Worm (Caenorhabditis elegans) whole organism, L2 larva: ENCODE measurements around the gene gst-1.

Experiments used
- C34F6.9 ChIP-seq: fragments of 150-350 bp; optimal IDR thresholded peaks from 2 replicates; lab custom pipeline; 2014; ENCODE audit warnings: missing biosample characterization, missing genetic modification characterization
- F13H6.1 ChIP-seq: sonication (generic microtip); optimal IDR thresholded peaks from 2 replicates; lab custom pipeline; 2016; ENCODE audit warnings: missing genetic modification characterization, missing compliant biosample characterization
- Y55F3AM.14 ChIP-seq: fragments of 200-800 bp; sonication (Bioruptor generic); optimal IDR thresholded peaks from 2 replicates; lab custom pipeline; 2018; ENCODE audit warnings: mild to moderate bottlenecking, missing genetic modification characterization, missing compliant biosample characterization
- ZK546.5 ChIP-seq: sonication (generic microtip); optimal IDR thresholded peaks from 2 replicates; lab custom pipeline; 2017; ENCODE audit warnings: missing biosample characterization, missing genetic modification characterization
- ama-1 ChIP-seq: fragments of 150-350 bp; optimal IDR thresholded peaks from 2 replicates; lab custom pipeline; 2018; ENCODE audit warnings: inconsistent platforms
- blmp-1 ChIP-seq: sonication (generic microtip); optimal IDR thresholded peaks from 2 replicates; lab custom pipeline; 2017; ENCODE audit warnings: missing genetic modification characterization, mild to moderate bottlenecking, missing compliant biosample characterization, antibody characterized with exemption, moderate library complexity; ENCODE audit not compliant: insufficient read depth
- ceh-16 ChIP-seq: fragments of 150-350 bp; optimal IDR thresholded peaks from 2 replicates; lab custom pipeline; 2014; ENCODE audit warnings: missing biosample characterization, missing genetic modification characterization
- crh-2 ChIP-seq: sonication (generic microtip); optimal IDR thresholded peaks from 2 replicates; lab custom pipeline; 2017; ENCODE audit warnings: missing biosample characterization, missing genetic modification characterization
- dmd-4 ChIP-seq: sonication (generic microtip); optimal IDR thresholded peaks from 2 replicates; lab custom pipeline; 2017; ENCODE audit warnings: missing biosample characterization, missing genetic modification characterization
- egl-27 ChIP-seq: sonication (generic microtip); optimal IDR thresholded peaks from 3 replicates; lab custom pipeline; 2017; ENCODE audit warnings: missing biosample characterization, missing genetic modification reagents, missing genetic modification characterization
- elt-3 ChIP-seq: sonication (generic microtip); optimal IDR thresholded peaks from 2 replicates; lab custom pipeline; 2017; ENCODE audit warnings: missing biosample characterization, missing genetic modification characterization
- fos-1 ChIP-seq: fragments of 150-350 bp; optimal IDR thresholded peaks from 2 replicates; lab custom pipeline; 2014; ENCODE audit warnings: missing biosample characterization, missing genetic modification characterization
- gmeb-1 ChIP-seq: fragments of 150-350 bp; optimal IDR thresholded peaks from 2 replicates; lab custom pipeline; 2014; ENCODE audit warnings: missing biosample characterization, missing genetic modification characterization
- lin-11 ChIP-seq: fragments of 150-350 bp; sonication (generic microtip); optimal IDR thresholded peaks from 2 replicates; lab custom pipeline; 2014; ENCODE audit warnings: missing biosample characterization, missing genetic modification characterization, inconsistent platforms, mixed read lengths
- lin-13 ChIP-seq: fragments of 150-350 bp; optimal IDR thresholded peaks from 2 replicates; lab custom pipeline; 2014; ENCODE audit warnings: missing biosample characterization, missing genetic modification reagents, missing genetic modification characterization
- lsy-2 ChIP-seq, 2 experiments: fragments of 150-350 bp in 1 of 2; sonication (generic microtip) in 1 of 2; optimal IDR thresholded peaks; 2 replicates each; lab custom pipeline; 2014 to 2017; ENCODE audit warnings: missing biosample characterization in 2 of 2, missing genetic modification characterization in 2 of 2
- mab-5 ChIP-seq: fragments of 150-350 bp; optimal IDR thresholded peaks from 2 replicates; lab custom pipeline; 2014; ENCODE audit warnings: missing biosample characterization, missing genetic modification characterization
- mdl-1 ChIP-seq, 2 experiments: fragments of 150-350 bp in 1 of 2; sonication (generic microtip) in 1 of 2; optimal IDR thresholded peaks; 2 replicates each; lab custom pipeline; 2017; ENCODE audit warnings: missing biosample characterization in 2 of 2, missing genetic modification characterization in 2 of 2
- nhr-10 ChIP-seq: sonication (generic microtip); optimal IDR thresholded peaks from 2 replicates; lab custom pipeline; 2017; ENCODE audit warnings: missing biosample characterization, missing genetic modification characterization
- nhr-11 ChIP-seq: fragments of 150-350 bp; optimal IDR thresholded peaks from 2 replicates; lab custom pipeline; 2014; ENCODE audit warnings: missing biosample characterization, missing genetic modification characterization
- nhr-12 ChIP-seq: fragments of 150-350 bp; optimal IDR thresholded peaks from 2 replicates; lab custom pipeline; 2014; ENCODE audit warnings: missing biosample characterization, missing genetic modification characterization
- nhr-129 ChIP-seq: fragments of 150-350 bp; optimal IDR thresholded peaks from 2 replicates; lab custom pipeline; 2014; ENCODE audit warnings: missing biosample characterization, missing genetic modification characterization
- nhr-21 ChIP-seq: fragments of 150-350 bp; optimal IDR thresholded peaks from 2 replicates; lab custom pipeline; 2014; ENCODE audit warnings: missing biosample characterization, missing genetic modification characterization
- nhr-23 ChIP-seq: fragments of 150-350 bp; optimal IDR thresholded peaks from 2 replicates; lab custom pipeline; 2014; ENCODE audit warnings: missing biosample characterization, missing genetic modification reagents, missing genetic modification characterization
- nhr-237 ChIP-seq: fragments of 150-350 bp; optimal IDR thresholded peaks from 2 replicates; lab custom pipeline; 2014; ENCODE audit warnings: missing biosample characterization, missing genetic modification characterization
- nhr-25 ChIP-seq: fragments of 150-350 bp; sonication (generic microtip); optimal IDR thresholded peaks from 3 replicates; lab custom pipeline; 2014; ENCODE audit warnings: missing biosample characterization, missing genetic modification characterization
- nhr-6 ChIP-seq: fragments of 150-350 bp; optimal IDR thresholded peaks from 2 replicates; lab custom pipeline; 2014; ENCODE audit warnings: missing biosample characterization, missing genetic modification characterization
- nhr-77 ChIP-seq: fragments of 150-350 bp; optimal IDR thresholded peaks from 2 replicates; lab custom pipeline; 2014; ENCODE audit warnings: missing biosample characterization, missing genetic modification characterization
- peb-1 ChIP-seq: fragments of 150-350 bp; optimal IDR thresholded peaks from 2 replicates; lab custom pipeline; 2014; ENCODE audit warnings: missing biosample characterization, missing genetic modification characterization
- sem-4 ChIP-seq: fragments of 150-350 bp; optimal IDR thresholded peaks from 2 replicates; lab custom pipeline; 2014; ENCODE audit warnings: missing biosample characterization, missing genetic modification reagents, missing genetic modification characterization
- sma-3 ChIP-seq: sonication (generic microtip); optimal IDR thresholded peaks from 2 replicates; lab custom pipeline; 2016; ENCODE audit warnings: missing genetic modification reagents, missing genetic modification characterization, missing compliant biosample characterization
- sma-9 ChIP-seq, 2 experiments: fragments of 150-350 bp in 1 of 2; sonication (generic microtip) in 1 of 2; optimal IDR thresholded peaks; 2 replicates each; lab custom pipeline; 2014 to 2016; ENCODE audit warnings: missing genetic modification characterization in 2 of 2, mild to moderate bottlenecking in 1 of 2, missing biosample characterization in 1 of 2, missing compliant biosample characterization in 1 of 2, missing genetic modification reagents in 1 of 2, moderate library complexity in 1 of 2
- snpc-4 ChIP-seq: fragments of 150-350 bp; optimal IDR thresholded peaks from 2 replicates; lab custom pipeline; 2014; ENCODE audit warnings: missing biosample characterization, missing genetic modification characterization
- unc-39 ChIP-seq: fragments of 150-350 bp; optimal IDR thresholded peaks from 2 replicates; lab custom pipeline; 2014; ENCODE audit warnings: missing biosample characterization, missing genetic modification characterization
- unc-55 ChIP-seq: fragments of 150-350 bp; sonication (generic microtip); optimal IDR thresholded peaks from 3 replicates; lab custom pipeline; 2014; ENCODE audit warnings: missing biosample characterization, missing genetic modification reagents, missing genetic modification characterization
- zag-1 ChIP-seq: fragments of 150-350 bp; optimal IDR thresholded peaks from 2 replicates; lab custom pipeline; 2014; ENCODE audit warnings: missing biosample characterization, missing genetic modification characterization
- ztf-4 ChIP-seq: fragments of 150-350 bp; optimal IDR thresholded peaks from 2 replicates; lab custom pipeline; 2014; ENCODE audit warnings: missing biosample characterization, missing genetic modification characterization

The gst-1 gene

ce11 chrIII:9089325-9089823 is 30.2 kb downstream of the gst-1 start, which contains the start of the genes mccc-2 and mrpl-44:
Gene mccc-2, minus strand, starts transcription at chrIII:9089375.
Gene mrpl-44, minus strand, starts transcription at chrIII:9089375.
- TF ChIP-seq sma-9 (GFP tag; optimal IDR thresholded peaks at IDR 0.05; lab: Kevin White, UChicago), result no peak
- TF ChIP-seq sma-9 (tag; optimal IDR thresholded peaks at IDR 0.05; lab: Kevin White, UChicago), result no peak
- no peak for TF ChIP-seq egl-27
- TF ChIP-seq gmeb-1, result peak; percentile 90
- TF ChIP-seq unc-55, result peak; percentile 51
- no peak for TF ChIP-seq nhr-10 (tag; lab: Kevin White, UChicago)
- no peak for TF ChIP-seq nhr-237 (tag; lab: Kevin White, UChicago)
- TF ChIP-seq fos-1 (tag; lab: Kevin White, UChicago), result peak; percentile 7
- TF ChIP-seq lsy-2 (tag; optimal IDR thresholded peaks at IDR 0.05; lab: Kevin White, UChicago), result peak in 1 of 2 experiments; percentile 40
- TF ChIP-seq ZK546.5 (tag; lab: Kevin White, UChicago), result no peak
- TF ChIP-seq lin-13 (GFP tag; lab: Kevin White, UChicago), result no peak
- TF ChIP-seq C34F6.9 (tag; lab: Kevin White, UChicago), result peak; percentile 36

ce11 chrIII:9091392-9092291 is 32.5 kb downstream of the gst-1 start, which contains the start of gene glp-1:
Gene glp-1, plus strand, starts transcription at chrIII:9092241.
- TF ChIP-seq ceh-16 (tag; lab: Kevin White, UChicago) (no peak), nhr-10 (tag; lab: Kevin White, UChicago) (no peak), nhr-12 (no peak)

- no peak for TF ChIP-seq nhr-25 (tag; lab: Kevin White, UChicago)
- TF ChIP-seq crh-2 (tag; lab: Kevin White, UChicago), result no peak
- TF ChIP-seq egl-27, result no peak
- TF ChIP-seq gmeb-1, result no peak
- no peak for TF ChIP-seq ZK546.5 (tag; lab: Kevin White, UChicago)
- TF ChIP-seq nhr-23 (tag; lab: Kevin White, UChicago), result no peak
- no peak for TF ChIP-seq sma-3 (GFP tag; lab: Kevin White, UChicago)
- TF ChIP-seq nhr-21 (tag; lab: Kevin White, UChicago), result no peak
- TF ChIP-seq blmp-1, result no peak
- no peak for TF ChIP-seq ama-1 (lab: Kevin White, UChicago)
Measured at ce11 chrIII:9101212-9101611, 42.1 kb downstream of the gst-1 start, which contains the start of gene ZK507.1. Gene ZK507.1, minus strand, starts transcription at chrIII:9101312.

- TF ChIP-seq lin-11 (tag; lab: Kevin White, UChicago), result no peak
- no peak for TF ChIP-seq nhr-10 (tag; lab: Kevin White, UChicago)
- TF ChIP-seq elt-3 (tag; lab: Kevin White, UChicago), result no peak
- no peak for TF ChIP-seq lsy-2 (tag; optimal IDR thresholded peaks at IDR 0.05; lab: Kevin White, UChicago)
- no peak for TF ChIP-seq dmd-4
- TF ChIP-seq ceh-16 (tag; lab: Kevin White, UChicago), result no peak
- TF ChIP-seq ZK546.5 (tag; lab: Kevin White, UChicago), result no peak
- no peak for TF ChIP-seq sma-9 (GFP tag; optimal IDR thresholded peaks at IDR 0.05; lab: Kevin White, UChicago)
- TF ChIP-seq sma-9 (tag; optimal IDR thresholded peaks at IDR 0.05; lab: Kevin White, UChicago), result no peak
Measured at ce11 chrIII:9103643-9104042, 44.5 kb downstream of the gst-1 start, which contains the start of gene dos-1. Gene dos-1, plus strand, starts transcription at chrIII:9103943.

- TF ChIP-seq ama-1 (lab: Kevin White, UChicago), result no peak
- no peak for TF ChIP-seq mab-5 (tag; lab: Kevin White, UChicago)
- no peak for TF ChIP-seq C34F6.9 (tag; lab: Kevin White, UChicago)
- TF ChIP-seq peb-1, result no peak
- no peak for TF ChIP-seq lin-11 (tag; lab: Kevin White, UChicago)
- no peak for TF ChIP-seq nhr-25 (tag; lab: Kevin White, UChicago)
- TF ChIP-seq mdl-1 (tag; optimal IDR thresholded peaks at IDR 0.05; lab: Kevin White, UChicago), result no peak
- TF ChIP-seq sma-9 (GFP tag; optimal IDR thresholded peaks at IDR 0.05; lab: Kevin White, UChicago), result peak; percentile 27
- TF ChIP-seq sma-9 (tag; optimal IDR thresholded peaks at IDR 0.05; lab: Kevin White, UChicago), result no peak
- TF ChIP-seq nhr-6, result no peak
- no peak for TF ChIP-seq nhr-10 (tag; lab: Kevin White, UChicago)
- TF ChIP-seq nhr-77 (tag; lab: Kevin White, UChicago), result no peak
- TF ChIP-seq nhr-21 (tag; lab: Kevin White, UChicago), result no peak
- TF ChIP-seq lsy-2 (tag; optimal IDR thresholded peaks at IDR 0.05; lab: Kevin White, UChicago), result no peak
- peak; percentile 75 for TF ChIP-seq nhr-129 (tag; lab: Kevin White, UChicago)
- peak; percentile 4 for TF ChIP-seq sma-3 (GFP tag; lab: Kevin White, UChicago)
- TF ChIP-seq nhr-23 (tag; lab: Kevin White, UChicago), result no peak
- peak; percentile 57 for TF ChIP-seq unc-55
- TF ChIP-seq F13H6.1 (tag; lab: Kevin White, UChicago), result peak; percentile 23
- TF ChIP-seq nhr-237 (tag; lab: Kevin White, UChicago), result no peak
- TF ChIP-seq egl-27, result no peak
- no peak for TF ChIP-seq zag-1 (tag; lab: Kevin White, UChicago)
- TF ChIP-seq nhr-12, result no peak
- no peak for TF ChIP-seq ceh-16 (tag; lab: Kevin White, UChicago)
- no peak for TF ChIP-seq unc-39 (tag; lab: Kevin White, UChicago)
- no peak for TF ChIP-seq dmd-4
- peak; percentile 13 for TF ChIP-seq fos-1 (tag; lab: Kevin White, UChicago)
- peak; percentile 9 for TF ChIP-seq Y55F3AM.14 (GFP tag; lab: Kevin White, UChicago)
- no peak for TF ChIP-seq ZK546.5 (tag; lab: Kevin White, UChicago)
- no peak for TF ChIP-seq sem-4 (tag; lab: Kevin White, UChicago)
- peak; percentile 56 for TF ChIP-seq gmeb-1
- no peak for TF ChIP-seq ztf-4 (tag; lab: Kevin White, UChicago)
- TF ChIP-seq snpc-4 (tag; lab: Kevin White, UChicago), result no peak
- no peak for TF ChIP-seq nhr-11 (tag; lab: Kevin White, UChicago)
Measured at ce11 chrIII:9104060-9104459, 44.9 kb downstream of the gst-1 start.
